Fruit fly (Drosophila melanogaster): ENCODE measurements around the gene Polr2H.

The Polr2H gene

dm6 chr3L:21727013-21727727 is 1.6 kb upstream of the Polr2H start (continued):
- TF ChIP-seq CG9727 (GFP tag; optimal IDR thresholded peaks at IDR 0.05): peak; percentile 29
- no peak for TF ChIP-seq CG15269 (tag; optimal IDR thresholded peaks at IDR 0.05)
- TF ChIP-seq cato (GFP tag; optimal IDR thresholded peaks at IDR 0.05; ENCODE audit: borderline replicate concordance): no peak
- no peak for TF ChIP-seq crol (GFP tag; IDR thresholded peaks at IDR 0.05)
- TF ChIP-seq Scr (GFP tag; IDR thresholded peaks at IDR 0.05; ENCODE audit: partially characterized antibody): no peak
- no peak for TF ChIP-seq al (GFP tag; IDR thresholded peaks at IDR 0.05)
- peak; percentile 15 for TF ChIP-seq Chrac-16 (GFP tag; optimal IDR thresholded peaks at IDR 0.05)
- no peak for TF ChIP-seq Mrtf (GFP tag; IDR thresholded peaks at IDR 0.05)
- TF ChIP-seq Mes4 (GFP tag; optimal IDR thresholded peaks at IDR 0.05): no peak
- no peak for TF ChIP-seq CG4282 (GFP tag; optimal IDR thresholded peaks at IDR 0.05)
- TF ChIP-seq gem (tag; optimal IDR thresholded peaks at IDR 0.05): peak; percentile 66
- no peak for TF ChIP-seq Side (GFP tag; optimal IDR thresholded peaks at IDR 0.05)
- no peak for TF ChIP-seq ham (GFP tag; IDR thresholded peaks at IDR 0.05)
- TF ChIP-seq az2 (GFP tag; optimal IDR thresholded peaks at IDR 0.05): peak; percentile 9
- no peak for TF ChIP-seq CG13624 (GFP tag; optimal IDR thresholded peaks at IDR 0.05)
- TF ChIP-seq twi (tag; optimal IDR thresholded peaks at IDR 0.05): peak; percentile 63
- no peak for TF ChIP-seq CG1832 (GFP tag; optimal IDR thresholded peaks at IDR 0.05)
- TF ChIP-seq tll (GFP tag; optimal IDR thresholded peaks at IDR 0.05): no peak
- TF ChIP-seq CG6813 (GFP tag; optimal IDR thresholded peaks at IDR 0.05): no peak
- no peak for TF ChIP-seq bigmax (GFP tag; optimal IDR thresholded peaks at IDR 0.05)
- TF ChIP-seq CG2875 (GFP tag; optimal IDR thresholded peaks at IDR 0.05): no peak
- no peak for TF ChIP-seq zfh2 (GFP tag; optimal IDR thresholded peaks at IDR 0.05)
- no peak for TF ChIP-seq Kr (GFP tag; optimal IDR thresholded peaks at IDR 0.05)
- TF ChIP-seq btn (GFP tag; optimal IDR thresholded peaks at IDR 0.05): no peak
- TF ChIP-seq CG8478 (optimal IDR thresholded peaks at IDR 0.05): no peak
- TF ChIP-seq run (tag; optimal IDR thresholded peaks at IDR 0.05): no peak
- no peak for TF ChIP-seq Hmr (GFP tag; optimal IDR thresholded peaks at IDR 0.05)
- TF ChIP-seq NC2α (GFP tag; optimal IDR thresholded peaks at IDR 0.05): no peak
- no peak for TF ChIP-seq Rx (GFP tag; IDR thresholded peaks at IDR 0.05)
- no peak for TF ChIP-seq Rfx (GFP tag; IDR thresholded peaks at IDR 0.05)
- no peak for TF ChIP-seq CG3726 (GFP tag; IDR thresholded peaks at IDR 0.05)
- no peak for TF ChIP-seq en (GFP tag; optimal IDR thresholded peaks at IDR 0.05)
- TF ChIP-seq Usf (GFP tag; optimal IDR thresholded peaks at IDR 0.05): no peak
- no peak for TF ChIP-seq Opbp (GFP tag; IDR thresholded peaks at IDR 0.05; ENCODE audit: partially characterized antibody)
- no peak for TF ChIP-seq tx (GFP tag; optimal IDR thresholded peaks at IDR 0.05)
- TF ChIP-seq so (GFP tag; IDR thresholded peaks at IDR 0.05): no peak
- TF ChIP-seq CG14860 (GFP tag; IDR thresholded peaks at IDR 0.05; ENCODE audit: partially characterized antibody): no peak
- TF ChIP-seq CG4404 (GFP tag; IDR thresholded peaks at IDR 0.05): no peak
- no peak for TF ChIP-seq Sox102F (GFP tag; optimal IDR thresholded peaks at IDR 0.05)
- TF ChIP-seq sens (GFP tag): peak; percentile 84
- TF ChIP-seq bsh (GFP tag; optimal IDR thresholded peaks at IDR 0.05): peak in 1 of 2 experiments; percentile 58
- TF ChIP-seq prd (optimal IDR thresholded peaks at IDR 0.05): no peak
- peak; percentile 35; the same call in 1 of the 3 replicates for TF ChIP-seq prd (GFP tag; IDR thresholded peaks at IDR 0.05)
- TF ChIP-seq CG12155 (GFP tag; optimal IDR thresholded peaks at IDR 0.05): no peak
- TF ChIP-seq CG17568 (GFP tag; optimal IDR thresholded peaks at IDR 0.05): no peak
- no peak for TF ChIP-seq Fer1 (GFP tag; optimal IDR thresholded peaks at IDR 0.05)
- TF ChIP-seq fru (optimal IDR thresholded peaks at IDR 0.05): no peak
- no peak for TF ChIP-seq CG5180 (GFP tag; optimal IDR thresholded peaks at IDR 0.05)
- TF ChIP-seq z (GFP tag; IDR thresholded peaks at IDR 0.05): no peak
- TF ChIP-seq CG18011 (GFP tag; optimal IDR thresholded peaks at IDR 0.05): no peak
- TF ChIP-seq Meics (GFP tag; optimal IDR thresholded peaks at IDR 0.05): no peak

Measured in whole organism, embryonic.